Worm (Caenorhabditis elegans) whole organism, young adult: Measurements from ENCODE around the gene pigg-1.

ENCODE experiments used
- B0261.1 ChIP-seq: sonication (generic microtip); optimal IDR thresholded peaks from 2 replicates; lab custom pipeline; 2016; ENCODE audit warnings: mild to moderate bottlenecking, missing genetic modification characterization, moderate library complexity, missing compliant biosample characterization
- C17E4.6 ChIP-seq: fragments of 200-800 bp; sonication (Bioruptor generic); IDR thresholded peaks from 2 replicates; pipeline ENCODE4 v1.3.6; 2022; ENCODE audit warnings: missing genetic modification reagents, missing genetic modification characterization, missing compliant biosample characterization
- F10E7.11 ChIP-seq: sonication (generic microtip); optimal IDR thresholded peaks from 2 replicates; lab custom pipeline; 2017; ENCODE audit warnings: mild to moderate bottlenecking, missing genetic modification characterization, moderate library complexity, missing compliant biosample characterization
- F22D6.2 ChIP-seq: sonication (generic microtip); optimal IDR thresholded peaks from 2 replicates; lab custom pipeline; 2016; ENCODE audit warnings: mild to moderate bottlenecking, missing genetic modification characterization, missing compliant biosample characterization
- F55B11.4 ChIP-seq: sonication (generic microtip); optimal IDR thresholded peaks from 2 replicates; lab custom pipeline; 2016; ENCODE audit warnings: missing compliant biosample characterization, missing genetic modification characterization, borderline replicate concordance; ENCODE audit not compliant: insufficient read depth
- F57A8.1 ChIP-seq: fragments of 200-800 bp; sonication (Bioruptor generic); optimal IDR thresholded peaks from 2 replicates; lab custom pipeline; 2018; ENCODE audit warnings: mild to moderate bottlenecking, missing genetic modification characterization, moderate library complexity, missing compliant biosample characterization
- T07F8.4 ChIP-seq: sonication (generic microtip); optimal IDR thresholded peaks from 2 replicates; lab custom pipeline; 2016; ENCODE audit warnings: mild to moderate bottlenecking, missing genetic modification characterization, moderate library complexity, missing compliant biosample characterization
- Y53F4B.3 ChIP-seq: fragments of 200-800 bp; sonication (Bioruptor generic); IDR thresholded peaks from 2 replicates; pipeline ENCODE4 v1.3.6; 2022; ENCODE audit warnings: missing genetic modification reagents, missing genetic modification characterization, missing compliant biosample characterization
- Y67H2A.10 ChIP-seq: fragments of 200-800 bp; sonication (Bioruptor generic); conservative IDR thresholded peaks from 2 replicates; pipeline ENCODE4 v1.3.6; 2022; ENCODE audit warnings: missing genetic modification reagents, missing genetic modification characterization, missing compliant biosample characterization
- aptf-3 ChIP-seq: fragments of 200-800 bp; sonication (Bioruptor generic); IDR thresholded peaks from 2 replicates; pipeline ENCODE4 v1.3.6; 2022; ENCODE audit warnings: missing genetic modification characterization, missing compliant biosample characterization
- athp-1 ChIP-seq: sonication (generic microtip); optimal IDR thresholded peaks from 2 replicates; lab custom pipeline; 2017; ENCODE audit warnings: mild to moderate bottlenecking, missing genetic modification characterization, missing compliant biosample characterization
- bed-1 ChIP-seq: fragments of 200-800 bp; sonication (Bioruptor generic); IDR thresholded peaks from 2 replicates; pipeline ENCODE4 v1.3.6; 2022; ENCODE audit warnings: missing genetic modification reagents, missing genetic modification characterization, missing compliant biosample characterization
- bed-2 ChIP-seq: fragments of 200-800 bp; sonication (Bioruptor generic); IDR thresholded peaks from 2 replicates; pipeline ENCODE4 v1.3.6; 2022; ENCODE audit warnings: missing genetic modification reagents, missing genetic modification characterization, missing compliant biosample characterization
- ceh-58 ChIP-seq: fragments of 200-800 bp; sonication (Bioruptor generic); IDR thresholded peaks from 2 replicates; pipeline ENCODE4 v1.3.6; 2022; ENCODE audit warnings: missing genetic modification characterization, missing compliant biosample characterization
- dpff-1 ChIP-seq: sonication (generic microtip); optimal IDR thresholded peaks from 2 replicates; lab custom pipeline; 2017; ENCODE audit warnings: mild to moderate bottlenecking, missing genetic modification characterization, missing compliant biosample characterization
- egl-18 ChIP-seq: fragments of 200-800 bp; sonication (Bioruptor generic); IDR thresholded peaks from 2 replicates; pipeline ENCODE4 v1.3.6; 2022; ENCODE audit warnings: missing genetic modification reagents, missing genetic modification characterization, missing compliant biosample characterization
- fkh-3 ChIP-seq: sonication (generic microtip); optimal IDR thresholded peaks from 2 replicates; lab custom pipeline; 2016; ENCODE audit warnings: mild to moderate bottlenecking, missing genetic modification characterization, missing compliant biosample characterization
- gei-17 ChIP-seq: fragments of 200-800 bp; sonication (Bioruptor generic); optimal IDR thresholded peaks from 2 replicates; lab custom pipeline; 2018; ENCODE audit warnings: mild to moderate bottlenecking, missing genetic modification characterization, missing compliant biosample characterization
- him-1 ChIP-seq: sonication (generic microtip); optimal IDR thresholded peaks from 2 replicates; lab custom pipeline; 2016; ENCODE audit warnings: missing genotype, missing genetic modification reagents, missing genetic modification characterization, missing compliant biosample characterization
- hrde-1 ChIP-seq: sonication (generic microtip); optimal IDR thresholded peaks from 2 replicates; lab custom pipeline; 2016; ENCODE audit warnings: missing genetic modification characterization, mild to moderate bottlenecking, missing compliant biosample characterization, moderate library complexity, missing genotype, missing genetic modification reagents, borderline replicate concordance
- hsf-1 ChIP-seq: fragments of 200-800 bp; sonication (Bioruptor generic); IDR thresholded peaks from 2 replicates; pipeline ENCODE4 v1.3.6; 2022; ENCODE audit warnings: missing genetic modification reagents, missing genetic modification characterization, missing compliant biosample characterization
- lag-1 ChIP-seq: fragments of 200-800 bp; sonication (Bioruptor generic); IDR thresholded peaks from 2 replicates; pipeline ENCODE4 v1.3.6; 2022; ENCODE audit warnings: missing genetic modification reagents, missing genetic modification characterization, missing compliant biosample characterization
- let-607 ChIP-seq, 2 experiments: fragments of 200-800 bp in 1 of 2; sonication (Bioruptor generic) in 1 of 2; sonication (generic microtip) in 1 of 2; optimal IDR thresholded peaks; 2 replicates each; lab custom pipeline; 2016 to 2018; ENCODE audit warnings: mild to moderate bottlenecking in 2 of 2, missing compliant biosample characterization in 2 of 2, missing genetic modification characterization in 2 of 2, moderate library complexity in 2 of 2, missing genotype in 1 of 2
- lin-26 ChIP-seq: fragments of 200-800 bp; sonication (Bioruptor generic); IDR thresholded peaks from 2 replicates; pipeline ENCODE4 v1.3.6; 2022; ENCODE audit warnings: missing genetic modification reagents, missing genetic modification characterization, missing compliant biosample characterization
- lsy-27 ChIP-seq: sonication (generic microtip); optimal IDR thresholded peaks from 2 replicates; lab custom pipeline; 2017; ENCODE audit warnings: missing genetic modification characterization, mild to moderate bottlenecking, missing compliant biosample characterization, antibody characterized with exemption, missing genotype, borderline replicate concordance; ENCODE audit not compliant: insufficient read depth
- madf-3 ChIP-seq: fragments of 200-800 bp; sonication (Bioruptor generic); IDR thresholded peaks from 2 replicates; pipeline ENCODE4 v1.3.6; 2022; ENCODE audit warnings: missing genetic modification reagents, missing genetic modification characterization, missing compliant biosample characterization
- madf-6 ChIP-seq: fragments of 200-800 bp; sonication (Bioruptor generic); IDR thresholded peaks from 2 replicates; pipeline ENCODE4 v1.3.6; 2022; ENCODE audit warnings: missing genetic modification reagents, missing genetic modification characterization, missing compliant biosample characterization
- mel-28 ChIP-seq: sonication (generic microtip); optimal IDR thresholded peaks from 2 replicates; lab custom pipeline; 2016; ENCODE audit warnings: borderline replicate concordance, mild to moderate bottlenecking, missing genetic modification characterization, missing compliant biosample characterization
- mxl-1 ChIP-seq: sonication (generic microtip); optimal IDR thresholded peaks from 2 replicates; lab custom pipeline; 2016; ENCODE audit warnings: missing genetic modification characterization, missing compliant biosample characterization
- nfya-2 ChIP-seq: fragments of 200-800 bp; sonication (Bioruptor generic); IDR thresholded peaks from 2 replicates; pipeline ENCODE4 v1.3.6; 2022; ENCODE audit warnings: missing genetic modification reagents, missing genetic modification characterization, missing compliant biosample characterization
- nhr-120 ChIP-seq: fragments of 200-800 bp; sonication (Bioruptor generic); IDR thresholded peaks from 2 replicates; pipeline ENCODE4 v1.3.6; 2022; ENCODE audit warnings: missing genetic modification characterization, missing compliant biosample characterization
- pbrm-1 ChIP-seq: fragments of 200-800 bp; sonication (Bioruptor generic); IDR thresholded peaks from 2 replicates; pipeline ENCODE4 v1.3.6; 2022; ENCODE audit warnings: missing genetic modification reagents, missing genetic modification characterization, missing compliant biosample characterization
- pha-4 ChIP-seq: fragments of 150-350 bp; sonication (generic microtip); optimal IDR thresholded peaks from 2 replicates; lab custom pipeline; 2014; ENCODE audit warnings: missing biosample characterization, missing genetic modification reagents, missing genetic modification characterization
- rec-8 ChIP-seq, 2 experiments: sonication (generic microtip); optimal IDR thresholded peaks; 2 replicates each; lab custom pipeline; 2016; ENCODE audit warnings: mild to moderate bottlenecking in 2 of 2, missing genetic modification characterization in 2 of 2, missing genetic modification reagents in 2 of 2, missing genotype in 2 of 2, missing biosample characterization in 1 of 2, missing compliant biosample characterization in 1 of 2, moderate library complexity in 1 of 2
- rpc-1 ChIP-seq, 2 experiments: fragments of 150-350 bp in 1 of 2; sonication (generic microtip) in 1 of 2; optimal IDR thresholded peaks; 2 replicates each; lab custom pipeline; 2014 to 2018; ENCODE audit warnings: missing biosample characterization in 1 of 2, missing genetic modification characterization in 1 of 2, missing genetic modification reagents in 1 of 2, missing genotype in 1 of 2
- sea-2 ChIP-seq: fragments of 200-800 bp; sonication (Bioruptor generic); IDR thresholded peaks from 2 replicates; pipeline ENCODE4 v1.3.6; 2022; ENCODE audit warnings: missing genetic modification characterization, missing compliant biosample characterization
- snpc-1.3 ChIP-seq: sonication (generic microtip); optimal IDR thresholded peaks from 2 replicates; lab custom pipeline; 2017; ENCODE audit warnings: missing genetic modification characterization, mild to moderate bottlenecking, missing compliant biosample characterization, antibody characterized with exemption, moderate library complexity, missing genotype, missing genetic modification reagents; ENCODE audit not compliant: insufficient read depth
- snpc-3.4 ChIP-seq: sonication (generic microtip); optimal IDR thresholded peaks from 2 replicates; lab custom pipeline; 2017; ENCODE audit warnings: missing genetic modification characterization, mild to moderate bottlenecking, missing compliant biosample characterization, antibody characterized with exemption, moderate library complexity, missing genotype, missing genetic modification reagents
- tbp1 ChIP-seq: fragments of 200-800 bp; sonication (Bioruptor generic); optimal IDR thresholded peaks from 2 replicates; lab custom pipeline; 2018; ENCODE audit warnings: mild to moderate bottlenecking, missing genetic modification characterization, missing compliant biosample characterization
- zfh-2 ChIP-seq: fragments of 200-800 bp; sonication (Bioruptor generic); conservative IDR thresholded peaks from 2 replicates; pipeline ENCODE4 v1.3.6; 2022; ENCODE audit warnings: missing genetic modification reagents, missing genetic modification characterization, missing compliant biosample characterization
- ztf-18 ChIP-seq: sonication (generic microtip); optimal IDR thresholded peaks from 2 replicates; lab custom pipeline; 2016; ENCODE audit warnings: missing genotype, mild to moderate bottlenecking, missing genetic modification characterization, missing compliant biosample characterization
- ztf-22 ChIP-seq: fragments of 200-800 bp; sonication (Bioruptor generic); optimal IDR thresholded peaks from 2 replicates; lab custom pipeline; 2018; ENCODE audit warnings: mild to moderate bottlenecking, missing genetic modification characterization, moderate library complexity, missing compliant biosample characterization
- ztf-25 ChIP-seq: fragments of 200-800 bp; sonication (Bioruptor generic); IDR thresholded peaks from 2 replicates; pipeline ENCODE4 v1.3.6; 2022; ENCODE audit warnings: missing genetic modification reagents, missing genetic modification characterization, missing compliant biosample characterization
- ztf-26 ChIP-seq: sonication (generic microtip); optimal IDR thresholded peaks from 2 replicates; lab custom pipeline; 2017; ENCODE audit warnings: missing genetic modification characterization, missing compliant biosample characterization

Gene pigg-1

ce11 chrII:8546975-8547374 lies 53.1 kb downstream of the pigg-1 start (continued):
- TF ChIP-seq F22D6.2 (no peak), madf-6 (GFP tag; lab: Robert Waterston, UW) (no peak), bed-1 (GFP tag; lab: Robert Waterston, UW) (no peak), lin-26 (GFP tag; lab: Robert Waterston, UW) (no peak), pha-4 (no peak), zfh-2 (GFP tag; lab: Robert Waterston, UW) (no peak), rpc-1 (optimal IDR thresholded peaks at IDR 0.05; lab: Kevin White, UChicago) (peak; percentile 87), rpc-1 (tag; optimal IDR thresholded peaks at IDR 0.05; lab: Kevin White, UChicago) (peak; percentile 91), Y53F4B.3 (GFP tag; lab: Robert Waterston, UW) (no peak), him-1 (peak; percentile 82), fkh-3 (tag; lab: Kevin White, UChicago) (peak; percentile 94), F57A8.1 (peak; percentile 98), athp-1 (tag; lab: Kevin White, UChicago) (no peak), tbp1 (GFP tag; lab: Kevin White, UChicago) (peak; percentile 96), snpc-1.3 (tag; lab: Kevin White, UChicago) (no peak), rec-8 (tag; optimal IDR thresholded peaks at IDR 0.05; lab: Kevin White, UChicago) (peak; percentile 48 to 93), ztf-22 (peak; percentile 77), nfya-2 (GFP tag; lab: Robert Waterston, UW) (0 out of 2 replicates have a peak, but pooled peaks have one; percentile 35), madf-3 (no peak; the same call in 1 of the 2 replicates), sea-2 (no peak), hsf-1 (GFP tag; lab: Robert Waterston, UW) (peak; percentile 67; the same call in 1 of the 2 replicates), let-607 (tag; optimal IDR thresholded peaks at IDR 0.05; lab: Kevin White, UChicago) (peak; percentile 62 to 70), T07F8.4 (tag; lab: Kevin White, UChicago) (peak; percentile 85), lag-1 (peak; percentile 85; the same call in 1 of the 2 replicates), pbrm-1 (GFP tag; lab: Robert Waterston, UW) (no peak; the same call in 1 of the 2 replicates), egl-18 (peak; percentile 87), ztf-25 (GFP tag; lab: Robert Waterston, UW) (peak; percentile 71; the same call in 1 of the 2 replicates), aptf-3 (GFP tag; lab: Robert Waterston, UW) (0 out of 2 replicates have a peak, but pooled peaks have one; percentile 37), ceh-58 (peak; percentile 94; the same call in 1 of the 2 replicates), dpff-1 (tag; lab: Kevin White, UChicago) (no peak), lsy-27 (peak; percentile 23), gei-17 (no peak), ztf-26 (tag; lab: Kevin White, UChicago) (peak; percentile 62), F10E7.11 (tag; lab: Kevin White, UChicago) (peak; percentile 71), B0261.1 (peak; percentile 90), Y67H2A.10 (no peak), nhr-120 (GFP tag; lab: Robert Waterston, UW) (0 out of 2 replicates have a peak, but pooled peaks have one; percentile 69), snpc-3.4 (tag; lab: Kevin White, UChicago) (peak; percentile 87), mel-28 (peak; percentile 23), F55B11.4 (tag; lab: Kevin White, UChicago) (no peak), ztf-18 (tag; lab: Kevin White, UChicago) (peak; percentile 80), mxl-1 (tag; lab: Kevin White, UChicago) (peak; percentile 97), bed-2 (GFP tag; lab: Robert Waterston, UW) (no peak), hrde-1 (tag; lab: Kevin White, UChicago) (peak; percentile 72), C17E4.6 (GFP tag; lab: Robert Waterston, UW) (no peak)
